Worm (Caenorhabditis elegans): ENCODE data around the gene nhr-181.
"Not testable (repeated sequence)": the region's sequence is repeated elsewhere in the genome, so short reads cannot be mapped to it uniquely, and the experiment has no call there.

nhr-181 gene

ce11 chrV:4056203-4056602, 38.6 kb upstream of the nhr-181 start:
- TF ChIP-seq unc-62 (GFP tag; optimal IDR thresholded peaks at IDR 0.05 in 1 of 2), result peak in 1 of 2 experiments; percentile 93
- TF ChIP-seq unc-62 (tag; optimal IDR thresholded peaks at IDR 0.05), result no peak
- no peak for TF ChIP-seq php-3 (GFP tag; IDR thresholded peaks at IDR 0.05)
- no peak for TF ChIP-seq nhr-28 (tag; optimal IDR thresholded peaks at IDR 0.05)
- TF ChIP-seq egl-43 (GFP tag; IDR thresholded peaks at IDR 0.05), result no peak

ce11 chrV:4063559-4064164, 31.2 kb upstream of the nhr-181 start:
- peak; percentile 70 for TF ChIP-seq dmd-6 (GFP tag; IDR thresholded peaks at IDR 0.05)
- TF ChIP-seq snpc-1.2 (GFP tag; IDR thresholded peaks at IDR 0.05), result peak; percentile 38; the same call in 1 of the 2 replicates
- peak; percentile 77; the same call in 1 of the 2 replicates for TF ChIP-seq lin-29 (GFP tag; IDR thresholded peaks at IDR 0.05)
- 0 out of 2 replicates have a peak, but pooled peaks have one; percentile 39 for TF ChIP-seq dmd-9 (GFP tag; IDR thresholded peaks at IDR 0.05)
- peak; percentile 61; the same call in 1 of the 2 replicates for TF ChIP-seq pha-4 (GFP tag; IDR thresholded peaks at IDR 0.05)
- not testable (repeated sequence) for TF ChIP-seq pha-4 (tag; optimal IDR thresholded peaks at IDR 0.05)
- TF ChIP-seq vab-7 (GFP tag; IDR thresholded peaks at IDR 0.05), result peak; percentile 63
- peak; percentile 33; the same call in 1 of the 2 replicates for TF ChIP-seq madf-9 (GFP tag; conservative IDR thresholded peaks at IDR 0.05)
- TF ChIP-seq rbr-2 (tag; optimal IDR thresholded peaks at IDR 0.05), result peak; percentile 40
- peak; percentile 98 for TF ChIP-seq lin-38 (GFP tag; IDR thresholded peaks at IDR 0.05)
- TF ChIP-seq lsy-2 (tag; optimal IDR thresholded peaks at IDR 0.05), result peak in 1 of 2 experiments; percentile 0
- peak; percentile 39; the same call in 1 of the 2 replicates for TF ChIP-seq ceh-44 (GFP tag; IDR thresholded peaks at IDR 0.05)
- TF ChIP-seq ceh-20 (GFP tag; IDR thresholded peaks at IDR 0.05), result peak; percentile 81; the same call in 1 of the 2 replicates
- TF ChIP-seq nhr-42 (GFP tag; IDR thresholded peaks at IDR 0.05), result peak; percentile 86
- TF ChIP-seq ctbp-1 (GFP tag; IDR thresholded peaks at IDR 0.05), result peak; percentile 87; the same call in 1 of the 2 replicates

DNA sequence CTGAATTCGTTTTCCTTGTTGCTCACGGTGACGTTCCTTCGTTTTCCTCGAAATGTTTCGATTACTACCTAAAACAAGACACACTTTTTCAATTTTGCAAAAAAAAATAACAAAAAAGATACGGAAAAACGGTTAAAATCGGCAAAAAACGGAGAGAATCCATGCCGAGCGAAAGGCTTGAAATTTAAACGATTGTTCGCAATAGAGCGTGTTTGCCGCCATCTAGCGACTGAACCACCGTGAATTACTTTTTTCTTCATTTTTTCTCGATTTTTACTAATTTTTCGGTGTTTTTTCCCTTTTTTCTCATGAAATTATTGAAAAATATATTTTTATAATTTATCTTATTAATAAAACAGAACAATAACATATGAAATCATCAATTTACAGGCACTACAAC, 28.7 kb upstream of the nhr-181 start:
- peak; percentile 85 for TF ChIP-seq lin-38 (GFP tag; IDR thresholded peaks at IDR 0.05)

- peak; percentile 83 for TF ChIP-seq lin-38 (GFP tag; IDR thresholded peaks at IDR 0.05)
Measured at ce11 chrV:4067876-4068275, 27.0 kb upstream of the nhr-181 start.

ce11 chrV:4073455-4073854, 21.4 kb upstream of the nhr-181 start, which contains the start of gene otpl-2:
TSS of gene otpl-2 (plus strand) at chrV:4073755.
- TF ChIP-seq T26A8.4 (GFP tag; IDR thresholded peaks at IDR 0.05) (no peak), dmd-9 (GFP tag; IDR thresholded peaks at IDR 0.05) (no peak), vab-7 (GFP tag; IDR thresholded peaks at IDR 0.05) (no peak), lin-39 (tag; optimal IDR thresholded peaks at IDR 0.05) (no peak)

DNA sequence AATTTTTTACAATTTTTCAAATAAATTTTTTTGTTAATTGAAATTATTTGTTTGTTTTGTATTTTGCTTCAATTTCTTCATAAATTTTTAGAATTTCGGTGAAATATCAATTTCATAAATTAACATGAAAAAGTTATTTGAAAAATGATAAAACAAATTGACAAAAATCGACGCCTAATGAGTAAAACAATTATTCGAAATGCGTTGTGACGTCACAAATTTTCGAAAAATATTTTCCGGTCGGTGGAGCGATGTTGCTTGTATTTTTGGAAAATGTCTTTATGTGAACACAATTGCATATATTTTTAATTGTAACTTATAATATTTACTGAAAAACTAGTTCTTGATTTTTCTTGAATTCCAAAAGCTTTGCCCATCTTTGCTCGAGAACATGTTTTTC, 14.3 kb upstream of the nhr-181 start:
- peak in 1 of 2 experiments; percentile 93 for TF ChIP-seq unc-62 (GFP tag; optimal IDR thresholded peaks at IDR 0.05 in 1 of 2)
- no peak for TF ChIP-seq unc-62 (tag; optimal IDR thresholded peaks at IDR 0.05)
- no peak for TF ChIP-seq lim-7 (GFP tag; IDR thresholded peaks at IDR 0.05)
- TF ChIP-seq hlh-30 (tag; optimal IDR thresholded peaks at IDR 0.05; ENCODE audit: insufficient read depth), result no peak
- no peak for TF ChIP-seq daf-12 (tag; optimal IDR thresholded peaks at IDR 0.05)
- no peak for TF ChIP-seq nhr-237 (tag; optimal IDR thresholded peaks at IDR 0.05)
- TF ChIP-seq ceh-28 (tag; optimal IDR thresholded peaks at IDR 0.05), result no peak
- no peak for TF ChIP-seq tra-1 (GFP tag; IDR thresholded peaks at IDR 0.05)
- no peak for TF ChIP-seq egl-27 (tag; optimal IDR thresholded peaks at IDR 0.05)

All from whole organism, L4 larva.